Fruit fly (Drosophila melanogaster) whole organism, embryonic: ENCODE results near the gene CG12024.

Experiments
- ATbp ChIP-seq: fragments of 200-800 bp; sonication (Bioruptor generic); optimal IDR thresholded peaks from 2 replicates; lab custom pipeline; 2017; ENCODE audit warnings: missing biosample characterization, mild to moderate bottlenecking, missing genetic modification characterization, missing genetic modification reagents
- Awh ChIP-seq: fragments of 200-800 bp; sonication (Bioruptor generic); IDR thresholded peaks from 2 replicates; pipeline ENCODE4, ENCODE4 v1.3.6; 2022; ENCODE audit warnings: missing biosample characterization, missing genetic modification characterization
- Bdp1 ChIP-seq: fragments of 200-800 bp; sonication (Bioruptor generic); optimal IDR thresholded peaks from 3 replicates; lab custom pipeline; 2016; ENCODE audit warnings: missing biosample characterization, missing genetic modification characterization
- BtbVII ChIP-seq: fragments of 200-800 bp; sonication (Bioruptor generic); optimal IDR thresholded peaks from 3 replicates; lab custom pipeline; 2017; ENCODE audit warnings: missing biosample characterization, mild to moderate bottlenecking, missing genetic modification characterization
- CG11085 ChIP-seq: fragments of 200-800 bp; sonication (Bioruptor generic); IDR thresholded peaks from 2 replicates; pipeline ENCODE4 v1.3.6; 2022; ENCODE audit warnings: missing biosample characterization, missing genetic modification characterization
- CG11093 ChIP-seq: fragments of 200-800 bp; sonication (Bioruptor generic); IDR thresholded peaks from 3 replicates; pipeline ENCODE4 v1.3.6; 2022; ENCODE audit warnings: missing biosample characterization, missing genetic modification characterization
- CG11398 ChIP-seq: fragments of 200-800 bp; sonication (Bioruptor generic); optimal IDR thresholded peaks from 2 replicates; lab custom pipeline; 2016; ENCODE audit warnings: missing biosample characterization, missing genetic modification characterization
- CG12071 ChIP-seq: fragments of 200-800 bp; sonication (Bioruptor generic); optimal IDR thresholded peaks from 3 replicates; lab custom pipeline; 2018; ENCODE audit warnings: missing biosample characterization, mild to moderate bottlenecking, missing genetic modification characterization
- CG13296 ChIP-seq: fragments of 200-800 bp; sonication (Bioruptor generic); optimal IDR thresholded peaks from 3 replicates; lab custom pipeline; 2018; ENCODE audit warnings: missing biosample characterization, mild to moderate bottlenecking, missing genetic modification characterization
- CG14710 ChIP-seq: fragments of 200-800 bp; sonication (Bioruptor generic); optimal IDR thresholded peaks from 3 replicates; lab custom pipeline; 2019; ENCODE audit warnings: missing biosample characterization, mild to moderate bottlenecking, missing genetic modification characterization, moderate library complexity
- CG14860 ChIP-seq: fragments of 200-800 bp; sonication (Bioruptor generic); IDR thresholded peaks from 3 replicates; pipeline ENCODE4 v1.3.6; 2022; ENCODE audit warnings: missing biosample characterization, missing genetic modification characterization; ENCODE audit not compliant: partially characterized antibody
- CG18619 ChIP-seq: fragments of 200-800 bp; sonication (Bioruptor generic); optimal IDR thresholded peaks from 3 replicates; lab custom pipeline; 2017; ENCODE audit warnings: missing biosample characterization, mild to moderate bottlenecking, missing genetic modification characterization
- CG2120 ChIP-seq: fragments of 200-800 bp; sonication (Bioruptor generic); optimal IDR thresholded peaks from 3 replicates; lab custom pipeline; 2016; ENCODE audit warnings: missing biosample characterization, missing genetic modification characterization
- CG30431 ChIP-seq: fragments of 200-800 bp; sonication (Bioruptor generic); optimal IDR thresholded peaks from 2 replicates; lab custom pipeline; 2017; ENCODE audit warnings: missing biosample characterization, missing genetic modification characterization
- CG4854 ChIP-seq: fragments of 200-800 bp; sonication (Bioruptor generic); optimal IDR thresholded peaks from 2 replicates; lab custom pipeline; 2016; ENCODE audit warnings: missing biosample characterization, missing genetic modification characterization, inconsistent platforms
- CG6654 ChIP-seq: fragments of 200-800 bp; sonication (Bioruptor generic); optimal IDR thresholded peaks from 2 replicates; lab custom pipeline; 2017; ENCODE audit warnings: missing biosample characterization, mild to moderate bottlenecking, missing genetic modification characterization
- CG8478 ChIP-seq: fragments of >200 bp; optimal IDR thresholded peaks from 2 replicates; lab custom pipeline; 2018
- CG9817 ChIP-seq: fragments of 200-800 bp; sonication (Bioruptor generic); optimal IDR thresholded peaks from 2 replicates; lab custom pipeline; 2018; ENCODE audit warnings: missing biosample characterization, mild to moderate bottlenecking, missing genetic modification characterization, moderate library complexity
- Chrac-16 ChIP-seq: fragments of 200-800 bp; sonication (Bioruptor generic); optimal IDR thresholded peaks from 3 replicates; lab custom pipeline; 2016; ENCODE audit warnings: missing biosample characterization, missing genetic modification characterization
- Doc3 ChIP-seq: fragments of 200-800 bp; sonication (Bioruptor generic); IDR thresholded peaks from 3 replicates; pipeline ENCODE4 v1.3.6; 2022; ENCODE audit warnings: missing biosample characterization, missing genetic modification characterization; ENCODE audit not compliant: partially characterized antibody
- Fer1 ChIP-seq: fragments of 200-800 bp; sonication (Bioruptor generic); optimal IDR thresholded peaks from 2 replicates; lab custom pipeline; 2017; ENCODE audit warnings: missing biosample characterization, mild to moderate bottlenecking, missing genetic modification characterization
- Fer3 ChIP-seq: fragments of 200-800 bp; sonication (Bioruptor generic); optimal IDR thresholded peaks from 2 replicates; lab custom pipeline; 2018; ENCODE audit warnings: missing biosample characterization, mild to moderate bottlenecking, missing genetic modification characterization, moderate library complexity
- HLH3B ChIP-seq: fragments of 200-800 bp; sonication (Bioruptor generic); IDR thresholded peaks from 2 replicates; pipeline ENCODE4 v1.3.6; 2022; ENCODE audit warnings: missing biosample characterization, missing genetic modification characterization
- HLHmδ ChIP-seq: fragments of 200-800 bp; sonication (Bioruptor generic); optimal IDR thresholded peaks from 2 replicates; lab custom pipeline; 2018; ENCODE audit warnings: missing biosample characterization, mild to moderate bottlenecking, missing genetic modification characterization, moderate library complexity
- MBD-R2 ChIP-seq: fragments of 200-800 bp; sonication (Bioruptor generic); IDR thresholded peaks from 2 replicates; pipeline ENCODE4 v1.3.6; 2022; ENCODE audit warnings: missing biosample characterization, missing genetic modification characterization
- Myb ChIP-seq: fragments of 200-800 bp; sonication (Bioruptor generic); optimal IDR thresholded peaks from 2 replicates; lab custom pipeline; 2016; ENCODE audit warnings: missing biosample characterization, missing genetic modification characterization
- NC2β ChIP-seq: fragments of 200-800 bp; sonication (Bioruptor generic); optimal IDR thresholded peaks from 2 replicates; lab custom pipeline; 2016; ENCODE audit warnings: missing biosample characterization, missing genetic modification characterization
- Neu2 ChIP-seq: fragments of 200-800 bp; sonication (Bioruptor generic); optimal IDR thresholded peaks from 3 replicates; lab custom pipeline; 2016; ENCODE audit warnings: missing biosample characterization, missing genetic modification characterization, borderline replicate concordance
- Poxn ChIP-seq: fragments of 200-800 bp; sonication (Bioruptor generic); IDR thresholded peaks from 2 replicates; pipeline ENCODE4 v1.3.6; 2022; ENCODE audit warnings: missing biosample characterization, missing genetic modification characterization
- Ssrp ChIP-seq: fragments of 200-800 bp; sonication (Bioruptor generic); optimal IDR thresholded peaks from 2 replicates; lab custom pipeline; 2018; ENCODE audit warnings: missing biosample characterization, mild to moderate bottlenecking, missing genetic modification characterization, moderate library complexity
- TFAM ChIP-seq: fragments of 200-800 bp; sonication (Bioruptor generic); optimal IDR thresholded peaks from 2 replicates; lab custom pipeline; 2017; ENCODE audit warnings: missing biosample characterization, missing genetic modification characterization, inconsistent platforms
- Tbp ChIP-seq: fragments of >200 bp; optimal IDR thresholded peaks from 2 replicates; lab custom pipeline; 2018; ENCODE audit warnings: missing biosample characterization, missing genetic modification characterization
- Xbp1 ChIP-seq: fragments of 200-800 bp; sonication (Bioruptor generic); optimal IDR thresholded peaks from 3 replicates; lab custom pipeline; 2016; ENCODE audit warnings: missing biosample characterization, mild to moderate bottlenecking, missing genetic modification characterization
- YL-1 ChIP-seq: fragments of 200-800 bp; sonication (Bioruptor generic); optimal IDR thresholded peaks from 3 replicates; lab custom pipeline; 2017; ENCODE audit warnings: missing biosample characterization, mild to moderate bottlenecking, missing genetic modification characterization
- ac ChIP-seq: fragments of 200-800 bp; sonication (Bioruptor generic); optimal IDR thresholded peaks from 3 replicates; lab custom pipeline; 2017; ENCODE audit warnings: missing biosample characterization, mild to moderate bottlenecking, missing genetic modification characterization
- al ChIP-seq: fragments of 200-800 bp; sonication (Bioruptor generic); IDR thresholded peaks from 2 replicates; pipeline ENCODE4 v1.3.6; 2022; ENCODE audit warnings: missing biosample characterization, missing genetic modification characterization
- aop ChIP-seq: fragments of 200-800 bp; sonication (Bioruptor generic); IDR thresholded peaks from 2 replicates; pipeline ENCODE4 v1.3.6; 2022; ENCODE audit warnings: missing biosample characterization, missing genetic modification characterization
- ap ChIP-seq: fragments of 200-800 bp; sonication (Bioruptor generic); IDR thresholded peaks from 2 replicates; pipeline ENCODE4 v1.3.6; 2022; ENCODE audit warnings: missing biosample characterization, missing genetic modification characterization
- caup ChIP-seq: fragments of 200-800 bp; sonication (Bioruptor generic); optimal IDR thresholded peaks from 3 replicates; lab custom pipeline; 2017; ENCODE audit warnings: missing biosample characterization, mild to moderate bottlenecking, missing genetic modification characterization, moderate library complexity; ENCODE audit not compliant: severe bottlenecking
- chif ChIP-seq, 2 experiments: fragments of 200-800 bp; sonication (Bioruptor generic); optimal IDR thresholded peaks; 3 replicates each; lab custom pipeline; 2016; ENCODE audit warnings: missing biosample characterization in 2 of 2, missing genetic modification characterization in 2 of 2
- ems ChIP-seq: fragments of 200-800 bp; sonication (Bioruptor generic); optimal IDR thresholded peaks from 3 replicates; lab custom pipeline; 2016; ENCODE audit warnings: missing biosample characterization, missing genetic modification characterization
- fd96Cb ChIP-seq: fragments of 200-800 bp; sonication (Bioruptor generic); optimal IDR thresholded peaks from 2 replicates; lab custom pipeline; 2018; ENCODE audit warnings: missing biosample characterization, mild to moderate bottlenecking, missing genetic modification characterization, moderate library complexity
- lilli ChIP-seq: fragments of 200-800 bp; sonication (Bioruptor generic); optimal IDR thresholded peaks from 3 replicates; lab custom pipeline; 2016; ENCODE audit warnings: missing biosample characterization, missing genetic modification characterization
- p53 ChIP-seq: fragments of 200-800 bp; sonication (Bioruptor generic); optimal IDR thresholded peaks from 2 replicates; lab custom pipeline; 2016; ENCODE audit warnings: missing biosample characterization, missing genetic modification characterization
- pb ChIP-seq: fragments of 200-800 bp; sonication (Bioruptor generic); optimal IDR thresholded peaks from 3 replicates; lab custom pipeline; 2016; ENCODE audit warnings: missing biosample characterization, missing genetic modification characterization
- pho ChIP-seq: fragments of 200-800 bp; sonication (Bioruptor generic); optimal IDR thresholded peaks from 2 replicates; lab custom pipeline; 2016; ENCODE audit warnings: missing biosample characterization, missing genetic modification characterization
- ro ChIP-seq: fragments of 200-800 bp; sonication (Bioruptor generic); IDR thresholded peaks from 2 replicates; pipeline ENCODE4 v1.3.6; 2022; ENCODE audit warnings: missing biosample characterization, missing genetic modification characterization
- stwl ChIP-seq: fragments of 200-800 bp; sonication (Bioruptor generic); optimal IDR thresholded peaks from 3 replicates; lab custom pipeline; 2018; ENCODE audit warnings: missing biosample characterization, mild to moderate bottlenecking, missing genetic modification characterization, moderate library complexity
- tio ChIP-seq: fragments of 200-800 bp; sonication (Bioruptor generic); optimal IDR thresholded peaks from 2 replicates; lab custom pipeline; 2017; ENCODE audit warnings: missing biosample characterization, missing genetic modification characterization, inconsistent platforms
- vvl ChIP-seq: fragments of 200-800 bp; sonication (Bioruptor generic); IDR thresholded peaks from 2 replicates; pipeline ENCODE4 v1.3.6; 2022; ENCODE audit warnings: missing biosample characterization, missing genetic modification characterization
- zen ChIP-seq: fragments of 200-800 bp; sonication (Bioruptor generic); optimal IDR thresholded peaks from 3 replicates; lab custom pipeline; 2018; ENCODE audit warnings: missing biosample characterization, mild to moderate bottlenecking, missing genetic modification characterization, moderate library complexity

Gene CG12024

DNA sequence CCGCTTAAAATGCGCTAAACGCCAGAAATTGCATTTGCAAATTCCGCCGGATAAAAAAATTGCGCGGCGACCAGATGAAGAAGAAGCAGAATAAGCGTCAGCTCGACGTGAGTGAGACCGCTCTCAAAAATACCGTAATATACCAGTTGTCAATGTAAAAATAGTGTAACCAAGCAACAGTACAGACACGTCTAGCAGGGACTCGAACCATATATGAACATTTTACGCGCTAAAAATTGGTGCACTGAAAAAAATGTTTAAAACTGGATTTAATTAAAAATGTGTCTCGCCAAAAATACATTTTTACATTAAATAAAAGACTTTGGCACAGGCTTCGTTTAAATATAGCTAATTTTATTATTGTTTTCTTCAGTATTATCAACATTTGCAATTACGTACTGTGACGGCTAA is 19.3 kb downstream of the CG12024 start, which contains the start of gene dre4 (continued):
- TF ChIP-seq CG14710 (tag; lab: Kevin White, UChicago) (peak; percentile 82), CG6654 (GFP tag; lab: Kevin White, UChicago) (peak; percentile 38), Tbp (GFP tag; lab: Kevin White, UChicago) (no peak), stwl (tag; lab: Kevin White, UChicago) (peak; percentile 88), HLHmδ (GFP tag; lab: Kevin White, UChicago) (no peak), TFAM (GFP tag; lab: Kevin White, UChicago) (no peak), Poxn (GFP tag; lab: Robert Waterston, UW) (no peak), Myb (peak; percentile 73), pho (GFP tag; lab: Kevin White, UChicago) (peak; percentile 84), chif (GFP tag; optimal IDR thresholded peaks at IDR 0.05; lab: Kevin White, UChicago) (peak; percentile 56 to 71), ap (GFP tag; lab: Robert Waterston, UW) (peak; percentile 52), p53 (GFP tag; lab: Kevin White, UChicago) (peak; percentile 33), Ssrp (tag; lab: Kevin White, UChicago) (peak; percentile 54), YL-1 (peak; percentile 68), CG30431 (GFP tag; lab: Kevin White, UChicago) (peak; percentile 41), ro (GFP tag; lab: Robert Waterston, UW) (no peak), Fer3 (tag; lab: Kevin White, UChicago) (peak; percentile 66), Neu2 (no peak), CG11085 (GFP tag; lab: Robert Waterston, UW) (peak; percentile 36; the same call in 1 of the 2 replicates), aop (GFP tag; lab: Robert Waterston, UW) (0 out of 2 replicates have a peak, but pooled peaks have one; percentile 26), CG13296 (GFP tag; lab: Kevin White, UChicago) (peak; percentile 30), CG4854 (GFP tag; lab: Kevin White, UChicago) (peak; percentile 44), vvl (peak; percentile 86), al (GFP tag; lab: Robert Waterston, UW) (peak; percentile 53), HLH3B (peak; percentile 61), CG14860 (GFP tag; lab: Robert Waterston, UW) (no peak), zen (tag; lab: Kevin White, UChicago) (peak; percentile 55), BtbVII (GFP tag; lab: Kevin White, UChicago) (peak; percentile 32), pb (GFP tag; lab: Kevin White, UChicago) (peak; percentile 23), CG12071 (GFP tag; lab: Kevin White, UChicago) (peak; percentile 17), Chrac-16 (peak; percentile 70), CG11093 (no peak), caup (GFP tag; lab: Kevin White, UChicago) (peak; percentile 51), Xbp1 (peak; percentile 81), lilli (GFP tag; lab: Kevin White, UChicago) (peak; percentile 83), NC2β (peak; percentile 81), ems (GFP tag; lab: Kevin White, UChicago) (peak; percentile 54), Fer1 (GFP tag; lab: Kevin White, UChicago) (peak; percentile 80), Bdp1 (GFP tag; lab: Kevin White, UChicago) (peak; percentile 54), Awh (GFP tag; lab: Robert Waterston, UW) (peak; percentile 58; the same call in 1 of the 2 replicates), Doc3 (GFP tag; lab: Robert Waterston, UW) (no peak), CG18619 (GFP tag; lab: Kevin White, UChicago) (peak; percentile 35), CG8478 (no peak), CG11398 (GFP tag; lab: Kevin White, UChicago) (peak; percentile 26), CG2120 (GFP tag; lab: Kevin White, UChicago) (peak; percentile 86), ATbp (GFP tag; lab: Kevin White, UChicago) (peak; percentile 51), fd96Cb (tag; lab: Kevin White, UChicago) (peak; percentile 62), MBD-R2 (peak; percentile 95), tio (GFP tag; lab: Kevin White, UChicago) (no peak), CG9817 (peak; percentile 24), ac (GFP tag; lab: Kevin White, UChicago) (no peak)
